Fruit fly (Drosophila melanogaster): ENCODE results near the gene CG8563.

CG8563 gene

dm6 chr3L:7390442-7390841 is at the start of gene CG8563:
Gene CG8563 (plus strand): TSS chr3L:7390742.
- TF ChIP-seq CTCF (optimal IDR thresholded peaks at IDR 0.05): no peak
- no peak for TF ChIP-seq CG8478 (optimal IDR thresholded peaks at IDR 0.05)

DNA sequence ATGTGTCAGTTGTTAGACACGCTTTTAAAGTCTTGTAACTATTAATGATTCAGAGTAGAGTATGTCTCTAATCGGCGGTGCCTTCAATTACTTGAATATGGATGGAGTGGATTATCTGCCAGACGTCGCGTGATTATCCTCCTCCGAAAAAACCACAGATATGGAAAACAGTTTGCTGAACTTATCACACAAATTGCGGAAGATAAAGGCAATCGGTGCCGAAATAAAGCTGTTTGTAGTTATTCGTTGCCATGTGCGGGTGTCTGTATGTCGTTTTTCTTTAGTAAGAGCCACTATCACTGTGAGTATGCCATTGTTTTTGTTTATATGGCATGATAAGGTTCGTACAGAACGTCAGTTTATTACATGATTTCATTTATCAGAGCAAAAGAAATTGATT is 46.5 kb upstream of the CG8563 start:
- TF ChIP-seq CG8478 (optimal IDR thresholded peaks at IDR 0.05): no peak

DNA sequence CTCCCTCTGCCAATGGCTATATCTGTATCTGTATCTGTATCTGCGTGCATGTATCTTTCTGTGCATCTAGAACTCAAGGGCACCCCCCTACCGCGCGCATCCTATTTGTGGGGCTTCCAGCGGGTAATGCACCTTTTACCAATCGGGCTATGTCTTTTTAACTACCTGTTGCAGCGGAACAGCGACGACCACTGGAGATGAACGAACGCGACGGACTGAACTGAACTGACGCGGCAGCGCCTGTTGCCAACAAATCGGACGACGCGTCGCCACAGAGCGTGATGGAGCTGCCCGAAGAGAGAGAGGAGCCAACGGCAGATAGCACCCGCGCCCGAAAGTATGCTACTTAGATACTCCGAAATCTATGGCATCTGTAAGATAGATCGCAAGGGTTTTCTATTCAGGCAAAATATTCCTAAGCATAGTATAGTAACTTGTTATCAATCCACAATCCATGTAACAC is 45.5 kb upstream of the CG8563 start, which contains the start of gene Cln7:
Gene Cln7, minus strand, starts transcription at position 219 of the 463 bp plus-strand sequence.
- no peak for TF ChIP-seq CTCF (optimal IDR thresholded peaks at IDR 0.05)
- TF ChIP-seq CG8478 (optimal IDR thresholded peaks at IDR 0.05): no peak

DNA sequence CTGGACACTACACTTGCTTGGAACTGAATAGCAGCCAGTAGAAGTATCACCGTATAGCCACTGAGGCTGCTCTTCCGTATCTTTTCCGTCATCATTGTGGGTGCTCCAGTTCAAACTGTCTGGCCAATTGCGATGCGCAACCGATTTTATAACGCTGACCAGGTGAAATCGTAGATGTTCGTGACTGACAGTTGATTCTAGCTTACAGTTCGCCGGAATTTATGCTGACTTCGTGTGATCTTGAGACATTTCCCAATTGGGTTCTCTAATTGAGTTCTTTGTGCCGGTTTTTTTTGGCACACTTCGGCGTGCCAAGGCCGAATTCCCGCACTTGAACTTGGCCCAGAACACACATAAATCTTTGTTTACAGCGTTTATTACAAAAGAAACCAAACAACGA is 43.6 kb upstream of the CG8563 start, which contains the start of gene CG14834:
Gene CG14834, minus strand, starts transcription at position 173 of the 400 bp plus-strand sequence.
- no peak for TF ChIP-seq CTCF (optimal IDR thresholded peaks at IDR 0.05)
- no peak for TF ChIP-seq CG8478 (optimal IDR thresholded peaks at IDR 0.05)

DNA sequence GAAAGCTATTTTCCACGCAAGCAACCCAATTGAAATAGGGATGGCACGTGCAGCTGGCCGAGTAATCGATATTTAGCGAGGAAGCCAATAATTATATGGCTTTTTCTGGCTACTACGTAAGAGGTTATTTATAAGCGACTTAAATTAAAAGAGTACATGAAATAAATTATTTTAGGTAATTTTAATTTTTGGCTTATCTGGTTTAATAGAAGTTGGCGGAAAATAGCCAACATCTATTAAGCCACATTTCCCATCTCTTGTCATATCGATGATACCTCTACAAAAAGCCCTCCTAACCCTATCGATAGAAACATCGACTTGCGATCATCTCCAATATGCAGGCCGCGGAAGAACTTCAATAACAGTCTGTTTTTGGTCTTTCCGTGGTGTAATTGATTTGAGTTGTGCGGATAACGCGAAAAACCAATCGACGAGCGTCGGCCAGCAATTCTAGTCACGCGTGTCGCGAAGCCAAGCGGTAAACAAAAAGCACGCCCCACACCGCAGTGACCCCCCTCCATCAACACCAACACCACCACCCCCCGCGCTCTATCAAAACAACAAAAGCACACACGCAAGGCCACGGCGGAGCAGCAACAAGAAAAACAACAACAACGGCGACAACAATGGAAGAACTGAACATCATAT is 42.4 kb upstream of the CG8563 start, which contains the start of the genes Srp19 and qm:
Gene Srp19, minus strand, starts transcription at position 51 of the 648 bp plus-strand sequence.
Gene qm, plus strand, starts transcription at position 330 of the 648 bp plus-strand sequence.
- TF ChIP-seq CG8478 (optimal IDR thresholded peaks at IDR 0.05) (no peak), CTCF (optimal IDR thresholded peaks at IDR 0.05) (no peak)

- no peak for TF ChIP-seq CG8478 (optimal IDR thresholded peaks at IDR 0.05)
- TF ChIP-seq CTCF (optimal IDR thresholded peaks at IDR 0.05): no peak
These were observed 41.2 kb upstream of the CG8563 start for dm6 chr3L:7349311-7349710.

DNA sequence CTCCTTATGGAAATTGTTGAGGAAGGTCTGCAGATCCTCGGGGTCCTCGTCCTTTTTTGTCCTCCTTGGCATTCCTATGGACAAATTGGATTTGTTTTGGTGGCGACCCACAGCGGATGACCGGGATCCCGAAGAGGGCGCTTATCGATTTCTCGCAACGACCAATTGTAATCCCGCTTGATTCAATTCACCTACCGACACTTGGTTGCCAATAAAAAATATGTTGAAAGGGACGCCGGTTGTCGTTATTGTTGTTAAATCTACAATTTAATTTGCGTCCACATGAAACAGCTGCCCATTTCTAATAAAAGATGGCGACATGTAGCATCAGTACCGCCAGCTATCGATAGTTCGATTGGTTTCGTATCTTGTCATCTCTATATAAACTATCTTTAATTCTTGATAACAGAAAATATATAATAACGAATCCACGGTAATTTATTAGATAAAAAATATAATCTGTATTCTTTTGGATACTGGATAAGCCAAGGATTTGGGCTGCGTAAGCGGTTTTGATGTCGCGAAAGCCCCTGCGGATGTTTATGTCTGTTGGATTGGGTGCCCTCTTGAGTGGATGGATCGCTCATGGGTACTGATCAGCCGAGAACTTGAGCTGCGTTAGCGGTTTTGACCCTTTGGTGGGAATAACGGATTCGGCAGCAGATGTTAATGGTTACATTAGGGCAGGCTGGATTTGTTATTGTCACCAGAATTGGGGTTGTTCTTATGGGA is 34.0 kb upstream of the CG8563 start, which contains the start of gene CTCF:
Gene CTCF, minus strand, starts transcription at position 328 of the 732 bp plus-strand sequence.
- TF ChIP-seq CG8478 (optimal IDR thresholded peaks at IDR 0.05): no peak
- TF ChIP-seq CTCF (optimal IDR thresholded peaks at IDR 0.05): peak; percentile 85 to 93

dm6 chr3L:7359827-7360323 is 30.7 kb upstream of the CG8563 start, which contains the start of gene pst:
Gene pst (minus strand): TSS chr3L:7360263.
- TF ChIP-seq CG8478 (optimal IDR thresholded peaks at IDR 0.05) (no peak), CTCF (optimal IDR thresholded peaks at IDR 0.05) (no peak)

DNA sequence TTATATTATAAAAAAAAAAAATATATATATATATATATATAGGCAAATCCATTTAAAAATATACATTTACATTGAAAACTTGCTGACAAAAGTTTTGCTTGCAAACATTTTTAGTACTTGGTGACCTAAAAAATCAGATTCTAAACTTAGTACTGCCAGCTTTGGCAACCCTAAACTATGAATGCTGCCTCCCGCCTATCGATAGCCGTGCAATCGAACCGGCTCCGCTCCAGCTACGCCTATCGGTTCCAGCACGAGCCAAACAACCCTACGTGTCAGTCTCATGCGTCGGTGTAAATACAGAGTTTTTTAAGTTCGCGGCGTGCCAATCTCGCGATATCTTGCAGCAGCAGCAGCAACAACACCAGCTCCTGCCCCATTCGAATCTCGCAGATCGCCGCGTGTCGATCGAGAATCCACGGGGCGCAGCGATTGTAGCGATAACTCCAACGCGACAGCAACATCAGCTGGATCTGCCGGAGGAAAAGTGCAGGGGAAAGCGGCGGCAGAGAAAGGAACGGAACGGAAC is 30.2 kb upstream of the CG8563 start, which contains the start of gene Sec63:
Gene Sec63, plus strand, starts transcription at position 238 of the 529 bp plus-strand sequence.
- no peak for TF ChIP-seq CG8478 (optimal IDR thresholded peaks at IDR 0.05)
- TF ChIP-seq CTCF (optimal IDR thresholded peaks at IDR 0.05): peak; percentile 16 to 40

DNA sequence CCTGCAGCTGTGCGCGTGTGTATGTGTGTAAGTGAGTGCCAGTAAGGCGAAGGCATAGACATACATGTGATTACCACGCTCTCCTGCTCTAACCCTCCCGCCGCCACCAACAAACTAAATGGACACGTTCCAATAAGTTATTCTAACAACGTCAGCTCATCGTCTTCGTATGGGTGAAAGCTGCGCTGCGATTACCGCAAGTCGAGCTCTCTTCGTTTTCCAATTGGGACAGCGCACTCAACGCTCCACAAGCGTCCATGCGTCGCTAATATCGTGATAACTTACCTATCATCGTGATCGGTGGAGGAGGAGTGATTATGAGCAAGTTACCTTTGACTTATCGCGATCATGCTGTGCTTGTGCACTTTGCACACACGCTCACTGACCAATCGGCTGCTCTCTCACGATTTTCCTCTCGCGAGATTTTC is 29.4 kb upstream of the CG8563 start:
- no peak for TF ChIP-seq CG8478 (optimal IDR thresholded peaks at IDR 0.05)
- no peak for TF ChIP-seq CTCF (optimal IDR thresholded peaks at IDR 0.05)

- TF ChIP-seq CG8478 (optimal IDR thresholded peaks at IDR 0.05) (no peak), CTCF (optimal IDR thresholded peaks at IDR 0.05) (no peak)
These were observed 25.7 kb upstream of the CG8563 start for dm6 chr3L:7364717-7365278.

dm6 chr3L:7367798-7368678 is 22.5 kb upstream of the CG8563 start:
- TF ChIP-seq CTCF (optimal IDR thresholded peaks at IDR 0.05) (no peak), CG8478 (optimal IDR thresholded peaks at IDR 0.05) (no peak)

dm6 chr3L:7368934-7369333 is 21.6 kb upstream of the CG8563 start, which contains the start of gene Sh3beta:
Gene Sh3beta (minus strand): TSS chr3L:7369260.
- TF ChIP-seq CTCF (optimal IDR thresholded peaks at IDR 0.05) (no peak), CG8478 (optimal IDR thresholded peaks at IDR 0.05) (no peak)

DNA sequence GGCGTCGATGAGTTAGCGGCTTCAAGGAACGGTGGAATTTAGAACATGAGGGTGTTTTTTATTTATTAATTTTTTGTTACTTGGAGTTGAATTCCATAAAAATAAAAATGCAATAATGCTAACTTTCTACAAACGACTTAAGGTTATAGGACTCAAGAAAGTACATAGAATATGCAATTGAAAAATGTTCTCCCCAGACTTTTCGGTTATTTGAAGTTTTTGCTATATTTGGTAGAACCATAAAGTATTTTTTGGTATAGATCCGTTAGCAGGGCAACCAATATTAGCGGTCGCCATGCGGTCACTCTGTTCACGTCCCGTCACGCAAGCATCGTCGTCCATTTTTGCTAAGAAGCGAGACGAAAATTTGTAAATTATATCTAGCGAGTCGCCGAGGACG is 21.0 kb upstream of the CG8563 start, which contains the start of gene akirin:
Gene akirin, plus strand, starts transcription at position 301 of the 400 bp plus-strand sequence.
- TF ChIP-seq CTCF (optimal IDR thresholded peaks at IDR 0.05) (no peak), CG8478 (optimal IDR thresholded peaks at IDR 0.05) (no peak)

All from S2 (cell line).